Fruit fly (Drosophila melanogaster): ENCODE results near the gene nSyb.

DNA sequence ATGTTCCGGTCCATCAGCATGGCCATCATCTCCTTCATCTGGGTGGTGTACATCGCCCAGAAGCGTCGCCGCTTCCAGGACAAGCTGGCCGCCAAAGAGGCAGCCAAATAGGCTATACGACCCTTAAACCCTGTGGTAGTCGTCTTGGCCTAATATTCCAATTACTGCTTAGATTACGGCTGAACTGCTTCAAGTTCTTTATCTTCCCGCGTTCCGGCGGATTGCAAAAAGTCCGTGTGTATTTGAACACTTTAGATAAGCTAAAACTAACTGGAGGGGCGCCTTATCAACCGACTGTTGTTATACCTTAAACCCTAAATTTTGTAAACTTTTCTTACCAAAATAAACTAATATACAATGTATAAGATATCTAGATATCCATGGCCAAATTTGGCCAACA, 16.2 kb upstream of the nSyb start:
- TF ChIP-seq spab (GFP tag; optimal IDR thresholded peaks at IDR 0.05): no peak
- TF ChIP-seq CG6808 (GFP tag; optimal IDR thresholded peaks at IDR 0.05): no peak
- TF ChIP-seq CG10669 (GFP tag; optimal IDR thresholded peaks at IDR 0.05): no peak
- TF ChIP-seq Sox14 (GFP tag; optimal IDR thresholded peaks at IDR 0.05): no peak
- no peak for TF ChIP-seq Ets96B (tag; optimal IDR thresholded peaks at IDR 0.05)
- no peak for TF ChIP-seq CG11762 (GFP tag; optimal IDR thresholded peaks at IDR 0.05; ENCODE audit: insufficient read depth)
- no peak for TF ChIP-seq OdsH (GFP tag; optimal IDR thresholded peaks at IDR 0.05)
- no peak for TF ChIP-seq Hr39 (GFP tag; optimal IDR thresholded peaks at IDR 0.05)
- TF ChIP-seq dsx (GFP tag; optimal IDR thresholded peaks at IDR 0.05; ENCODE audit: poor library complexity, severe bottlenecking): no peak
- TF ChIP-seq CG6792 (GFP tag; optimal IDR thresholded peaks at IDR 0.05): no peak
- TF ChIP-seq fkh (GFP tag; optimal IDR thresholded peaks at IDR 0.05): no peak
- TF ChIP-seq CG6163 (GFP tag; IDR thresholded peaks at IDR 0.05): no peak
- TF ChIP-seq Lpt (GFP tag; optimal IDR thresholded peaks at IDR 0.05): no peak
- TF ChIP-seq topi (GFP tag; optimal IDR thresholded peaks at IDR 0.05): no peak

Measured in whole organism, prepupa.